Worm (Caenorhabditis elegans): ENCODE results near the gene T13C5.6.

- TF ChIP-seq sptf-1 (tag; optimal IDR thresholded peaks at IDR 0.05) = no peak
- TF ChIP-seq ces-1 (GFP tag; optimal IDR thresholded peaks at IDR 0.05) = no peak
- no peak for TF ChIP-seq snpc-4 (tag; optimal IDR thresholded peaks at IDR 0.05)
Measured at ce11 chrX:6221097-6221496, 13.6 kb upstream of the T13C5.6 start.
